Worm (Caenorhabditis elegans) whole organism, L4 larva: ENCODE data around the gene clec-40.

Experiments
- F26F4.8 ChIP-seq: fragments of 200-800 bp; sonication (Bioruptor generic); conservative IDR thresholded peaks from 2 replicates; pipeline ENCODE4 v1.3.6; 2022; ENCODE audit warnings: missing genetic modification characterization, missing compliant biosample characterization
- ceh-32 ChIP-seq: sonication (generic microtip); optimal IDR thresholded peaks from 2 replicates; lab custom pipeline; 2016; ENCODE audit warnings: mild to moderate bottlenecking, missing genetic modification characterization, missing compliant biosample characterization; ENCODE audit not compliant: poor library complexity
- dmd-6 ChIP-seq: fragments of 200-800 bp; sonication (Bioruptor generic); IDR thresholded peaks from 2 replicates; pipeline ENCODE4 v1.3.6; 2022; ENCODE audit warnings: missing genetic modification reagents, missing genetic modification characterization, missing compliant biosample characterization
- dmd-8 ChIP-seq: fragments of 200-800 bp; sonication (Bioruptor generic); IDR thresholded peaks from 2 replicates; pipeline ENCODE4 v1.3.6; 2022; ENCODE audit warnings: missing genetic modification characterization, missing compliant biosample characterization
- dpl-1 ChIP-seq: fragments of 150-350 bp; optimal IDR thresholded peaks from 2 replicates; lab custom pipeline; 2014; ENCODE audit warnings: missing biosample characterization, missing genetic modification reagents, missing genetic modification characterization
- dve-1 ChIP-seq: sonication (generic microtip); optimal IDR thresholded peaks from 2 replicates; lab custom pipeline; 2017; ENCODE audit warnings: antibody characterized with exemption, mild to moderate bottlenecking, missing genetic modification characterization, missing compliant biosample characterization; ENCODE audit not compliant: insufficient read depth
- hif-1 ChIP-seq, 2 experiments: sonication (generic microtip); optimal IDR thresholded peaks; 2 replicates each; lab custom pipeline; 2016 to 2017; ENCODE audit warnings: missing compliant biosample characterization in 2 of 2, missing genetic modification characterization in 2 of 2, missing genetic modification reagents in 2 of 2, missing genotype in 2 of 2, mild to moderate bottlenecking in 1 of 2
- hlh-30 ChIP-seq: sonication (generic microtip); optimal IDR thresholded peaks from 2 replicates; lab custom pipeline; 2017; ENCODE audit warnings: antibody characterized with exemption, mild to moderate bottlenecking, missing genetic modification characterization, missing compliant biosample characterization; ENCODE audit not compliant: insufficient read depth
- hmg-1.1 ChIP-seq: fragments of 200-800 bp; sonication (Bioruptor generic); IDR thresholded peaks from 2 replicates; pipeline ENCODE4 v1.3.6; 2022; ENCODE audit warnings: missing genetic modification reagents, missing genetic modification characterization, missing compliant biosample characterization
- jun-1 ChIP-seq: fragments of 150-350 bp; optimal IDR thresholded peaks from 2 replicates; lab custom pipeline; 2014; ENCODE audit warnings: missing biosample characterization, missing genetic modification reagents, missing genetic modification characterization
- lim-7 ChIP-seq: fragments of 200-800 bp; sonication (Bioruptor generic); IDR thresholded peaks from 2 replicates; pipeline ENCODE4 v1.3.6; 2022; ENCODE audit warnings: missing genetic modification characterization, missing compliant biosample characterization
- lin-1 ChIP-seq: fragments of 200-800 bp; sonication (Bioruptor generic); IDR thresholded peaks from 2 replicates; pipeline ENCODE4 v1.3.6; 2022; ENCODE audit warnings: missing genetic modification reagents, missing genetic modification characterization, missing compliant biosample characterization
- lin-38 ChIP-seq: fragments of 200-800 bp; sonication (Bioruptor generic); IDR thresholded peaks from 2 replicates; pipeline ENCODE4 v1.3.6; 2022; ENCODE audit warnings: missing genetic modification reagents, missing genetic modification characterization, missing compliant biosample characterization
- lsy-2 ChIP-seq, 2 experiments: fragments of 150-350 bp in 1 of 2; sonication (generic microtip) in 1 of 2; optimal IDR thresholded peaks; 2 replicates each; lab custom pipeline; 2014 to 2017; ENCODE audit warnings: missing biosample characterization in 2 of 2, missing genetic modification characterization in 2 of 2
- mdl-1 ChIP-seq, 2 experiments: fragments of 150-350 bp in 1 of 2; sonication (generic microtip) in 1 of 2; optimal IDR thresholded peaks; 2 replicates each; lab custom pipeline; 2014 to 2017; ENCODE audit warnings: missing biosample characterization in 2 of 2, missing genetic modification characterization in 2 of 2
- mxl-2 ChIP-seq: fragments of 200-800 bp; sonication (Bioruptor generic); conservative IDR thresholded peaks from 2 replicates; pipeline ENCODE4 v1.3.6; 2022; ENCODE audit warnings: missing genetic modification reagents, missing genetic modification characterization, missing compliant biosample characterization
- nhr-11 ChIP-seq: fragments of 150-350 bp; optimal IDR thresholded peaks from 2 replicates; lab custom pipeline; 2014; ENCODE audit warnings: missing biosample characterization, missing genetic modification characterization
- nhr-111 ChIP-seq: fragments of 200-800 bp; sonication (Bioruptor generic); optimal IDR thresholded peaks from 2 replicates; lab custom pipeline; 2018; ENCODE audit warnings: mild to moderate bottlenecking, missing genetic modification characterization, missing compliant biosample characterization
- nhr-42 ChIP-seq: fragments of 200-800 bp; sonication (Bioruptor generic); IDR thresholded peaks from 2 replicates; pipeline ENCODE4 v1.3.6; 2022; ENCODE audit warnings: missing genetic modification characterization, missing compliant biosample characterization
- nhr-77 ChIP-seq: fragments of 150-350 bp; optimal IDR thresholded peaks from 2 replicates; lab custom pipeline; 2014; ENCODE audit warnings: missing biosample characterization, missing genetic modification characterization
- pha-4 ChIP-seq, 2 experiments: fragments of 150-350 bp in 1 of 2; fragments of 200-800 bp in 1 of 2; sonication (Bioruptor generic) in 1 of 2; IDR thresholded peaks in 1 of 2; optimal IDR thresholded peaks in 1 of 2; 2 replicates each; pipeline versions ENCODE4 v1.3.6 to Lab custom; 2014 to 2022; ENCODE audit warnings: missing genetic modification characterization in 2 of 2, missing genetic modification reagents in 2 of 2, missing biosample characterization in 1 of 2, missing compliant biosample characterization in 1 of 2
- php-3 ChIP-seq: fragments of 200-800 bp; sonication (Bioruptor generic); IDR thresholded peaks from 2 replicates; pipeline ENCODE4 v1.3.6; 2022; ENCODE audit warnings: missing genetic modification reagents, missing genetic modification characterization, missing compliant biosample characterization
- rbr-2 ChIP-seq: sonication (generic microtip); optimal IDR thresholded peaks from 2 replicates; lab custom pipeline; 2016; ENCODE audit warnings: missing genotype, missing genetic modification characterization, missing compliant biosample characterization
- sdz-12 ChIP-seq: fragments of 200-800 bp; sonication (Bioruptor generic); optimal IDR thresholded peaks from 2 replicates; lab custom pipeline; 2018; ENCODE audit warnings: mild to moderate bottlenecking, missing genetic modification characterization, missing compliant biosample characterization
- set-16 ChIP-seq: fragments of 200-800 bp; sonication (Bioruptor generic); IDR thresholded peaks from 2 replicates; pipeline ENCODE4 v1.3.6; 2022; ENCODE audit warnings: missing genetic modification reagents, missing genetic modification characterization, missing compliant biosample characterization
- tag-97 ChIP-seq: fragments of 200-800 bp; sonication (Bioruptor generic); IDR thresholded peaks from 2 replicates; pipeline ENCODE4 v1.3.6; 2022; ENCODE audit warnings: missing genetic modification characterization, missing compliant biosample characterization
- tra-1 ChIP-seq: fragments of 200-800 bp; sonication (Bioruptor generic); IDR thresholded peaks from 2 replicates; pipeline ENCODE4 v1.3.6; 2022; ENCODE audit warnings: missing genetic modification reagents, missing genetic modification characterization, missing compliant biosample characterization
- unc-39 ChIP-seq: sonication (generic microtip); optimal IDR thresholded peaks from 2 replicates; lab custom pipeline; 2017; ENCODE audit warnings: missing biosample characterization, missing genetic modification characterization
- unc-62 ChIP-seq, 3 experiments: fragments of 150-350 bp in 1 of 3; sonication (generic microtip); optimal IDR thresholded peaks in 2 of 3; peaks in 1 of 3; 1 replicate in 1 of 3; 2 replicates in 2 of 3; lab custom pipeline; 2014 to 2017; ENCODE audit warnings: missing biosample characterization in 3 of 3, missing genetic modification characterization in 3 of 3, missing genetic modification reagents in 3 of 3, missing genotype in 1 of 3
- zfp-2 ChIP-seq: sonication (generic microtip); optimal IDR thresholded peaks from 2 replicates; lab custom pipeline; 2016; ENCODE audit warnings: mild to moderate bottlenecking, missing genetic modification characterization, missing compliant biosample characterization
- zip-11 ChIP-seq: fragments of 200-800 bp; sonication (Bioruptor generic); IDR thresholded peaks from 2 replicates; pipeline ENCODE4 v1.3.6; 2022; ENCODE audit warnings: missing genetic modification characterization, missing compliant biosample characterization

clec-40 gene

DNA sequence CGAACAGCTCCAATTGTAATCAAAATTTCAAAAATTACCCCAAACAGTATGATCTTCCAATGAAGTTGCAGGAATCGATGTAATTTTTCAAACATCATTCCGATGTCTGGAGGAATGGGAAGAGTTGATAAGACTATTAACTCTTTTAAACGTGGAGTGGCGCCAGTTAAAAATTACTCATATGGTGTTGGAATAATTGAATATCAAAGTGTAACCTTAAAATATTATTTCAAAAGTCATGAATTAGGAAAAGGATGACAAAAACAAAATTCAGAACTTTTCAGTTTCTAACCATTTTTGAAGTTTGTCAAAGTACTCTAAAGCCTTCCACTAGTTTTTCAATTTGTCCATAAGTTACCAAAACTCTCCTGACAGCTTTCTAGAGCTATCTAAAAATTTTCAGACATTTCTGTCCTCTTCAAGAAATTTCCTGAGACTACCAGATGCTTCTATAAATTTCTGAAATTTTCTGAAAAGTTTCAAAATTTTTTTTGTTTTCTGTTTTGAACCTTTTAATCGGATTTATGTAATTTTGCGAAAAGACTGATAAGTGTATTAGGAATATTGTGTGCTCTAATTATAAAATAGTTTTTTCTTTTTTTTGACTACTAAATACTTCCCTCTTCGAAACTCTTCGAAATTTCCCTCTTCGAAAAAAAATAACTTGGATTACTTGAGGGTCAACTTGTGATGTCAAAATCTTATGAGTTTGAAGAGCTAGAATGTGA lies 13.3 kb upstream of the clec-40 start, which contains the start of the genes clec-35 and clec-27:
TSS of gene clec-35 (minus strand) at position 101 of the 728 bp plus-strand sequence.
TSS of gene clec-27 (plus strand) at position 678 of the 728 bp plus-strand sequence.
- no peak for TF ChIP-seq lsy-2 (tag; optimal IDR thresholded peaks at IDR 0.05; lab: Kevin White, UChicago)
- TF ChIP-seq nhr-111 (GFP tag; lab: Kevin White, UChicago) = no peak
- no peak for TF ChIP-seq jun-1 (tag; lab: Kevin White, UChicago)
- TF ChIP-seq dve-1 (tag; lab: Kevin White, UChicago) = no peak
- TF ChIP-seq sdz-12 (GFP tag; lab: Kevin White, UChicago) = no peak
- TF ChIP-seq hlh-30 (tag; lab: Kevin White, UChicago) = no peak
- TF ChIP-seq hif-1 (tag; optimal IDR thresholded peaks at IDR 0.05; lab: Kevin White, UChicago) = no peak
- TF ChIP-seq tag-97 = no peak
- TF ChIP-seq set-16 (GFP tag; lab: Robert Waterston, UW) = no peak
- TF ChIP-seq hmg-1.1 (GFP tag; lab: Robert Waterston, UW) = no peak
- no peak for TF ChIP-seq tra-1
- no peak for TF ChIP-seq lim-7 (GFP tag; lab: Robert Waterston, UW)
- TF ChIP-seq F26F4.8 = no peak

DNA sequence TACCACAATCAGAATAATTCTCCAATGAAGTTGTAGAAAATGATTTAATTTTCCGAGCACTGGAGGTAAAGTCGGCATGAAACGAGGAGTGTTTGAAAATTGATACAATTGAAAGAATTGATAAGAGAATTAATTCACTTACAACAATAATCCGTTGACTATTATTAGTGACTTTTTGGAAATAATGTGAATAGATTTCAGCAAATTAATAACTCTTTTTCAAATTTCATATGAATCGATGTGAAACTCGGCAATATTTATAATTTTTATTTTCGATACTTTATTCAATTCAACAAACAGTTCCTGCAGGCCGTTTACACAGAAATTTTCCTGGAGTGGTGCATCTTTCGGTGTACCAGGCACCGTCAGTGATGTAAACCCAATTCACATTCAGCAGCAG lies 11.1 kb upstream of the clec-40 start, which contains the start of gene clec-37:
TSS of gene clec-37 (minus strand) at position 101 of the 400 bp plus-strand sequence.
- TF ChIP-seq zip-11 (GFP tag; lab: Robert Waterston, UW) (no peak), zfp-2 (no peak), nhr-11 (tag; lab: Kevin White, UChicago) (no peak), dmd-6 (GFP tag; lab: Robert Waterston, UW) (no peak), dmd-8 (GFP tag; lab: Robert Waterston, UW) (no peak), nhr-77 (tag; lab: Kevin White, UChicago) (no peak), lin-1 (no peak), hmg-1.1 (GFP tag; lab: Robert Waterston, UW) (no peak), php-3 (GFP tag; lab: Robert Waterston, UW) (no peak), unc-62 (GFP tag; optimal IDR thresholded peaks at IDR 0.05 in 1 of 2; lab: Kevin White, UChicago) (no peak), unc-62 (tag; optimal IDR thresholded peaks at IDR 0.05; lab: Kevin White, UChicago) (no peak)
- TF ChIP-seq, all 104 proteins: peak for 0

DNA sequence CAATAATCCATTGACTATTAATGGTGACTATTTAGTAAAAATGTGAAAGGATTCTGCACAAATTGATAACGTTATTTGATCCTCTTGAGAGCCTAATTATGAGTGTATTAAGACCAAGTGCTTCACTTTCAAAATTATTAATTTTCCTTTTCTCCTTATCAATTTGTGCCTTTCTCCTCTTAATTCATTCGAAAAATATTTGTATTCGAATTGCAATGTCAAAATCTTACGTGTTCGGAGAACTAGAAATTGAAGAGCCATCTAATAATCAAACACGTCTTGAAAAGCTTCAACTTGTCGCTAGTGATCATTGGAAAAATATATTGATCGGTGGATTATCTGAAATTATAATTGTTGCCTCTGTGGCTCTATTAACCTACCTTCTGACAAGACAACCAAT lies 7.6 kb upstream of the clec-40 start, which contains the start of the genes clec-36 and clec-26:
TSS of gene clec-36 (minus strand) at position 101 of the 400 bp plus-strand sequence.
TSS of gene clec-26 (plus strand) at position 114 of the 400 bp plus-strand sequence.
- peak; percentile 38; the same call in 1 of the 2 replicates for TF ChIP-seq dmd-6 (GFP tag; lab: Robert Waterston, UW)
- TF ChIP-seq pha-4 (GFP tag; IDR thresholded peaks at IDR 0.05; lab: Robert Waterston, UW) = no peak
- no peak for TF ChIP-seq pha-4 (tag; optimal IDR thresholded peaks at IDR 0.05; lab: Kevin White, UChicago)
- no peak for TF ChIP-seq lin-38 (GFP tag; lab: Robert Waterston, UW)
- TF ChIP-seq unc-62 (GFP tag; optimal IDR thresholded peaks at IDR 0.05 in 1 of 2; lab: Kevin White, UChicago) = peak in 1 of 2 experiments; percentile 77
- no peak for TF ChIP-seq unc-62 (tag; optimal IDR thresholded peaks at IDR 0.05; lab: Kevin White, UChicago)
- no peak for TF ChIP-seq zfp-2

DNA sequence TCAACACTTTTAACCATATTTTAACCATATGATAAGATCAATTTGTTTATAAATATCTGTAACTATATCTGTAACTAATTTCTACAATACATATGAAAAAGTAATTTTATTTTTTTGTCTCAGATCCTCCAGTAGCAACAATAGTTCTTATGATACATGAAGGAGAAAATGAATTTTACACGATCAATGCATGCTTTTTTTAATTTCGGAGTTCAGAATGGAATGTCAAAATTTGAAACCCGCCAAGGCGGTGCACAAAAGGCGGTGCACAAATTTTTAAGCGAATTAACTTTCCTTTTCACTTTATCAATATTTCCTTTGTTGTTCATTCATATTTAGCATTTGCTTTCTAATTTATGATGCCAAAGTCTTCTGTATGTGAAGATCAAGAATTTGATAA lies 2.1 kb upstream of the clec-40 start, which contains the start of gene clec-25:
TSS of gene clec-25 (plus strand) at position 301 of the 400 bp plus-strand sequence.
- TF ChIP-seq nhr-42 (GFP tag; lab: Robert Waterston, UW) = no peak
- no peak for TF ChIP-seq rbr-2 (tag; lab: Kevin White, UChicago)
- TF ChIP-seq unc-39 = no peak
- TF ChIP-seq dve-1 (tag; lab: Kevin White, UChicago) = no peak
- TF ChIP-seq tra-1 = no peak
- no peak for TF ChIP-seq tag-97
- TF ChIP-seq zip-11 (GFP tag; lab: Robert Waterston, UW) = no peak
- TF ChIP-seq dpl-1 (GFP tag; lab: Kevin White, UChicago) = no peak
- no peak for TF ChIP-seq ceh-32 (tag; lab: Kevin White, UChicago)
- no peak for TF ChIP-seq mxl-2 (GFP tag; lab: Robert Waterston, UW)
- TF ChIP-seq mdl-1 (tag; optimal IDR thresholded peaks at IDR 0.05; lab: Kevin White, UChicago) = no peak
- TF ChIP-seq, all 104 proteins: peak for 0
